Fruit fly (Drosophila melanogaster) whole organism, pupa: ENCODE results near the gene CG7300.

Source experiments
- CG10348 ChIP-seq: fragments of 200-800 bp; sonication (Bioruptor generic); IDR thresholded peaks from 2 replicates; pipeline ENCODE4 v1.3.6; 2022; ENCODE audit warnings: missing biosample characterization, missing genetic modification characterization
- CG12605 ChIP-seq: fragments of 200-800 bp; sonication (Bioruptor generic); IDR thresholded peaks from 2 replicates; pipeline ENCODE4 v1.3.6; 2022; ENCODE audit warnings: missing biosample characterization, missing genetic modification characterization
- CG17806 ChIP-seq: fragments of 200-800 bp; sonication (Bioruptor generic); optimal IDR thresholded peaks from 2 replicates; lab custom pipeline; 2018; ENCODE audit warnings: missing biosample characterization, mild to moderate bottlenecking, missing genetic modification characterization, moderate library complexity
- CG34367 ChIP-seq: fragments of 200-800 bp; sonication (Bioruptor generic); optimal IDR thresholded peaks from 2 replicates; lab custom pipeline; 2018; ENCODE audit warnings: missing biosample characterization, mild to moderate bottlenecking, missing genetic modification characterization
- CG8159 ChIP-seq: fragments of 200-800 bp; sonication (Bioruptor generic); optimal IDR thresholded peaks from 3 replicates; lab custom pipeline; 2018; ENCODE audit warnings: missing biosample characterization, mild to moderate bottlenecking, missing genetic modification characterization, moderate library complexity
- CG8301 ChIP-seq: fragments of 200-800 bp; sonication (Bioruptor generic); optimal IDR thresholded peaks from 2 replicates; lab custom pipeline; 2018; ENCODE audit warnings: missing biosample characterization, mild to moderate bottlenecking, missing genetic modification characterization
- EcR ChIP-seq: fragments of 200-800 bp; sonication (Bioruptor generic); optimal IDR thresholded peaks from 3 replicates; lab custom pipeline; 2019; ENCODE audit warnings: missing biosample characterization, missing genetic modification characterization, mild to moderate bottlenecking, moderate library complexity, missing genetic modification reagents
- Pif1A ChIP-seq: fragments of 200-800 bp; sonication (Bioruptor generic); optimal IDR thresholded peaks from 3 replicates; lab custom pipeline; 2016; ENCODE audit warnings: missing biosample characterization, missing genetic modification characterization
- Pif1B ChIP-seq: fragments of 200-800 bp; sonication (Bioruptor generic); optimal IDR thresholded peaks from 3 replicates; lab custom pipeline; 2016; ENCODE audit warnings: missing biosample characterization, missing genetic modification characterization
- Snoo ChIP-seq: fragments of 200-800 bp; sonication (Bioruptor generic); optimal IDR thresholded peaks from 3 replicates; lab custom pipeline; 2017; ENCODE audit warnings: missing biosample characterization, mild to moderate bottlenecking, missing genetic modification characterization, inconsistent platforms

DNA sequence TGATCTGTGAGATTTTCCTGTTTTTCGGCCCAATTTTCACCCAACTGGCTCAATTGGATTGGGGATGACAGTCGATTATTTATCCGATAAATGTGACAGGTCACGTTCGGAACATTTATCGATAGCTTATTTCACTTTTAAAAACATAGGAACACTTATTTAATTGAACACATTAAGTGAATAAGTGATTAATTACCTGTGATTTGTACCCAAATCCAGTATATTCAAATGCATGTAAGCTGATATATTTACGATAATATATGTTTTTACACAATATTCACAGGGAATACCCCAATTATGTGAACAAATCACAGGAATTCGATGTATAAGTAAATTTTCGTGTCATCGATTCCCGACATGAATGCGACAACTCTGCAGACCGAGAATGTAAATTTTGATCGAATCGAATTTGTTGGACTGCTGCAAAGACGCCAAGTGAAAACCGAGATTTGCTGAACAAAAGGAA is 34.5 kb upstream of the CG7300 start, which contains the start of the genes EMC3 and Dpy-30L1:
- TF ChIP-seq CG17806 (tag; lab: Kevin White, UChicago) (peak; percentile 35), Pif1A (GFP tag; lab: Kevin White, UChicago) (no peak), Snoo (peak; percentile 27), EcR (GFP tag; lab: Kevin White, UChicago) (no peak), CG34367 (tag; lab: Kevin White, UChicago) (no peak), CG8301 (tag; lab: Kevin White, UChicago) (no peak), CG12605 (GFP tag; lab: Robert Waterston, UW) (no peak), CG8159 (no peak), CG10348 (GFP tag; lab: Robert Waterston, UW) (no peak), Pif1B (GFP tag; lab: Kevin White, UChicago) (no peak)
